Fruit fly (Drosophila melanogaster) whole organism, embryonic: ENCODE measurements around the gene nmo.

Source experiments
- CG11085 ChIP-seq: fragments of 200-800 bp; sonication (Bioruptor generic); IDR thresholded peaks from 2 replicates; pipeline ENCODE4 v1.3.6; 2022; ENCODE audit warnings: missing biosample characterization, missing genetic modification characterization
- CG11504 ChIP-seq: fragments of 200-800 bp; sonication (Bioruptor generic); optimal IDR thresholded peaks from 3 replicates; lab custom pipeline; 2019; ENCODE audit warnings: missing biosample characterization, mild to moderate bottlenecking, missing genetic modification characterization, moderate library complexity
- CG17359 ChIP-seq: fragments of 200-800 bp; sonication (Bioruptor generic); optimal IDR thresholded peaks from 3 replicates; lab custom pipeline; 2018; ENCODE audit warnings: missing biosample characterization, mild to moderate bottlenecking, missing genetic modification characterization, moderate library complexity
- CG6813 ChIP-seq: fragments of 200-800 bp; sonication (Bioruptor generic); optimal IDR thresholded peaks from 2 replicates; lab custom pipeline; 2017; ENCODE audit warnings: missing biosample characterization, missing genetic modification characterization, mild to moderate bottlenecking, moderate library complexity, missing genetic modification reagents
- Dref ChIP-seq: fragments of 200-800 bp; sonication (Bioruptor generic); IDR thresholded peaks from 2 replicates; pipeline ENCODE4 v1.3.6; 2022; ENCODE audit warnings: missing biosample characterization, missing genetic modification characterization
- Lhr ChIP-seq: fragments of 200-800 bp; sonication (Bioruptor generic); optimal IDR thresholded peaks from 3 replicates; lab custom pipeline; 2017; ENCODE audit warnings: mild to moderate bottlenecking, missing biosample characterization, missing genetic modification reagents, missing genetic modification characterization
- NfI ChIP-seq: fragments of 200-800 bp; sonication (Bioruptor generic); optimal IDR thresholded peaks from 3 replicates; lab custom pipeline; 2018; ENCODE audit warnings: missing biosample characterization, mild to moderate bottlenecking, missing genetic modification characterization, moderate library complexity
- her ChIP-seq: fragments of 200-800 bp; sonication (Bioruptor generic); optimal IDR thresholded peaks from 2 replicates; lab custom pipeline; 2016; ENCODE audit warnings: missing biosample characterization, missing genetic modification characterization
- scrt ChIP-seq: fragments of 200-800 bp; sonication (Bioruptor generic); optimal IDR thresholded peaks from 2 replicates; lab custom pipeline; 2018; ENCODE audit warnings: missing biosample characterization, mild to moderate bottlenecking, missing genetic modification characterization, moderate library complexity
- vvl ChIP-seq: fragments of 200-800 bp; sonication (Bioruptor generic); IDR thresholded peaks from 2 replicates; pipeline ENCODE4 v1.3.6; 2022; ENCODE audit warnings: missing biosample characterization, missing genetic modification characterization

dm6 chr3L:8013001-8013864 is 34.4 kb downstream of the nmo start:
- no peak for TF ChIP-seq vvl (GFP tag; lab: Robert Waterston, UW)
- TF ChIP-seq Lhr (GFP tag; lab: Kevin White, UChicago): no peak
- TF ChIP-seq Dref: no peak
- no peak for TF ChIP-seq scrt (GFP tag; lab: Kevin White, UChicago)
- TF ChIP-seq CG6813 (GFP tag; lab: Kevin White, UChicago): no peak
- no peak for TF ChIP-seq her
- no peak for TF ChIP-seq CG11085 (GFP tag; lab: Robert Waterston, UW)
- no peak for TF ChIP-seq CG17359 (tag; lab: Kevin White, UChicago)
- TF ChIP-seq CG11504 (tag; lab: Kevin White, UChicago): peak; percentile 96
- TF ChIP-seq NfI: no peak
